Fruit fly (Drosophila melanogaster) whole organism, wandering third instar larva: ENCODE results near the gene CG43249.

Experiments
- Dfd ChIP-seq: fragments of >200 bp; optimal IDR thresholded peaks from 2 replicates; lab custom pipeline; 2017; ENCODE audit warnings: missing biosample characterization, missing genetic modification characterization
- Hnf4 ChIP-seq: fragments of 200-800 bp; sonication (Bioruptor generic); optimal IDR thresholded peaks from 2 replicates; lab custom pipeline; 2016; ENCODE audit warnings: missing biosample characterization, mild to moderate bottlenecking, missing genetic modification characterization
- dsf ChIP-seq: sonication (Bioruptor generic); optimal IDR thresholded peaks from 2 replicates; lab custom pipeline; 2016; ENCODE audit warnings: missing biosample characterization, missing genetic modification characterization, borderline replicate concordance
- jim ChIP-seq: fragments of 175-275, 200-325 bp; sonication (Bioruptor generic); optimal IDR thresholded peaks from 2 replicates; lab custom pipeline; 2016; ENCODE audit warnings: missing biosample characterization, mild to moderate bottlenecking, missing genetic modification characterization

DNA sequence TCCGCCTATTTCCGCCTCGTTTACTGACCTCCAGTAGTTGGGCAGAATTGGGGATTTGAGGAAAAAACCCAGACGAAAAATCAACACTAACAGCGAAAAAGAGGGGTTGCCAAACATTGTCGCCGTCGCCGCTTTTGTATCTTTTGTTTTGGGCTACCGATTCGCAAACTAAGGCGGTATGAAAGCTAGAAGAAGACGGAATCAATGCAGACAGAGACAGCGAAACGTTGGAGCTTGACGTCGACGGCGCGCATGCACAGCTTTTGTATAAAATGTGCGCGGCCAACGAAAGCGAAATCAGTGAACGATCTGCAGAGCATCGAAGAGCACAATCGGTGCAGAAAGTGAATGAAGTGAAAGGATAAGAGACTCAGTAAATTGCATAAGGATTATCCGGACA, 34.6 kb downstream of the CG43249 start, which contains the start of gene CG4998:
- no peak for TF ChIP-seq Hnf4
- no peak for TF ChIP-seq jim
- no peak for TF ChIP-seq Dfd (GFP tag; lab: Kevin White, UChicago)
- TF ChIP-seq dsf (GFP tag; lab: Kevin White, UChicago), result no peak
